Worm (Caenorhabditis elegans) whole organism, L1 larva: ENCODE results near the gene cdo-1.
A peak's percentile ranks its signal among the peaks of the same experiment; 100 is the strongest.

Experiments
- C04F5.9 ChIP-seq: sonication (generic microtip); optimal IDR thresholded peaks from 2 replicates; lab custom pipeline; 2016; ENCODE audit warnings: missing genetic modification characterization, missing compliant biosample characterization
- blmp-1 ChIP-seq: fragments of 150-350 bp; optimal IDR thresholded peaks from 2 replicates; lab custom pipeline; 2014; ENCODE audit warnings: missing biosample characterization, missing genetic modification characterization
- efl-1 ChIP-seq, 4 experiments: fragments of 150-350 bp; optimal IDR thresholded peaks in 3 of 4; peaks in 1 of 4; 1 replicate in 1 of 4; 2 replicates in 3 of 4; lab custom pipeline; 2014; ENCODE audit warnings: missing biosample characterization in 2 of 4, missing genetic modification characterization in 2 of 4, missing genetic modification reagents in 2 of 4
- efl-3 ChIP-seq: fragments of 200-800 bp; sonication (Bioruptor generic); optimal IDR thresholded peaks from 2 replicates; lab custom pipeline; 2018; ENCODE audit warnings: mild to moderate bottlenecking, missing genetic modification characterization, missing compliant biosample characterization
- elt-2 ChIP-seq: sonication (generic microtip); optimal IDR thresholded peaks from 2 replicates; lab custom pipeline; 2016; ENCODE audit warnings: missing genetic modification characterization, mild to moderate bottlenecking, inconsistent platforms, missing compliant biosample characterization, missing genetic modification reagents
- ets-5 ChIP-seq: fragments of 200-800 bp; sonication (Bioruptor generic); IDR thresholded peaks from 2 replicates; pipeline ENCODE4 v1.3.6; 2022; ENCODE audit warnings: missing genetic modification characterization, missing compliant biosample characterization
- fkh-4 ChIP-seq: sonication (generic microtip); optimal IDR thresholded peaks from 2 replicates; lab custom pipeline; 2016; ENCODE audit warnings: missing compliant biosample characterization, missing genetic modification characterization, borderline replicate concordance
- jun-1 ChIP-seq: fragments of 150-350 bp; optimal IDR thresholded peaks from 2 replicates; lab custom pipeline; 2014; ENCODE audit warnings: missing biosample characterization, missing genetic modification reagents, missing genetic modification characterization
- mdl-1 ChIP-seq, 2 experiments: fragments of 150-350 bp; optimal IDR thresholded peaks; 2 replicates each; lab custom pipeline; 2014 to 2017; ENCODE audit warnings: missing biosample characterization in 2 of 2, missing genetic modification characterization in 2 of 2, inconsistent platforms in 1 of 2
- nhr-237 ChIP-seq: fragments of 150-350 bp; optimal IDR thresholded peaks from 2 replicates; lab custom pipeline; 2014; ENCODE audit warnings: missing biosample characterization, missing genetic modification characterization
- nhr-90 ChIP-seq: sonication (generic microtip); optimal IDR thresholded peaks from 2 replicates; lab custom pipeline; 2016; ENCODE audit warnings: mild to moderate bottlenecking, missing genetic modification characterization, missing compliant biosample characterization; ENCODE audit not compliant: poor library complexity
- snpc-4 ChIP-seq: fragments of 150-350 bp; optimal IDR thresholded peaks from 2 replicates; lab custom pipeline; 2014; ENCODE audit warnings: missing biosample characterization, missing genetic modification characterization
- snu-23 ChIP-seq: sonication (generic microtip); optimal IDR thresholded peaks from 2 replicates; lab custom pipeline; 2016; ENCODE audit warnings: missing genetic modification characterization, missing compliant biosample characterization
- sptf-1 ChIP-seq: fragments of 150-350 bp; optimal IDR thresholded peaks from 2 replicates; lab custom pipeline; 2014; ENCODE audit warnings: missing biosample characterization, missing genetic modification characterization
- sup-37 ChIP-seq: fragments of 200-800 bp; sonication (Bioruptor generic); optimal IDR thresholded peaks from 2 replicates; lab custom pipeline; 2018; ENCODE audit warnings: mild to moderate bottlenecking, missing genetic modification characterization, missing compliant biosample characterization
- unc-30 ChIP-seq: sonication (generic microtip); optimal IDR thresholded peaks from 2 replicates; lab custom pipeline; 2017; ENCODE audit warnings: missing biosample characterization, missing genetic modification characterization
- ztf-11 ChIP-seq, 2 experiments: sonication (generic microtip); optimal IDR thresholded peaks; 2 replicates each; lab custom pipeline; 2016 to 2017; ENCODE audit warnings: missing genetic modification characterization in 2 of 2, missing biosample characterization in 1 of 2, missing compliant biosample characterization in 1 of 2

The cdo-1 gene

DNA sequence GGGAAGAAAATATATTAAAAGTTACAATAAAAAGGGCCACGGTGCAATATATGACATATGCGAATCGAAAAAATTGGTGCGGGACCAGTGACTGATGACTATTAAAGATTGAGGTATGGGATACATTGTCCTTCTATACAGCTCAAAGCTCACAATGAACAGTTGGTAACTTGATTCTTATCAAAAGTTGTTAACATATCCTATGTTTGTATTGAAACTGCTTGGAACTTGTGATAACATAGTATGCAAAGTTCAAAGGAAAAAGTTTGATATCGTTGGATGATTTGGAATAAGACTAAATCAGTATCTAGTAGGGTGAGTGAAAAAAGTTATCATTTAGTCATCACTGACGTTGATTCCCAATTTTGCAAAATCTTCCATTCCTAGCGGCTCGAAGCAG lies 45.4 kb downstream of the cdo-1 start:
- TF ChIP-seq nhr-90 (no peak), nhr-237 (tag; lab: Kevin White, UChicago) (no peak), jun-1 (no peak), snpc-4 (tag; lab: Kevin White, UChicago) (no peak), snu-23 (no peak), efl-3 (no peak), unc-30 (tag; lab: Kevin White, UChicago) (no peak), C04F5.9 (no peak), sup-37 (no peak)

DNA sequence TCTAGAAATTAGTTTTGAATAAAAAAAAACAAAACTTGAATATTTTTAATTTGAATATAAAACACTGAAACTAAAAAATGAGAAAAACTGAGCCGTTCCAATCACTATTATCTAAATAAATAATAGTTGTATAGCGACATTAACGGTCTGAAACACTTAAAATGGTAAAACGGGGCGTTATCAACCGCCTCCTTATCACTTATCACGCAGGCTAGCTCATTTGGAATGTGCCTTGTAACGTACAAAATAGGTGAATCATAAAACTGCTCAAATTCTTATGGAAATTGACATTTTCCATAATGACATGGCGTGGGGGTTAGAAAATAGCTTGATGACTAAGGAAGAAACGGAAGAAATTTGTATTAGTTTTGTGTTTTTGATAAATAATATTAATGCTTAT lies 47.4 kb downstream of the cdo-1 start, which contains the start of gene ifd-2:
Gene ifd-2, minus strand, starts transcription at position 1 of the 400 bp plus-strand sequence.
- TF ChIP-seq elt-2 (tag; lab: Kevin White, UChicago) (peak; percentile 51), efl-1 (optimal IDR thresholded peaks at IDR 0.05; lab: Kevin White, UChicago) (no peak), efl-1 (GFP tag; optimal IDR thresholded peaks at IDR 0.05 in 1 of 2; lab: Kevin White, UChicago) (peak in 1 of 2 experiments; percentile 7), blmp-1 (tag; lab: Kevin White, UChicago) (no peak)

DNA sequence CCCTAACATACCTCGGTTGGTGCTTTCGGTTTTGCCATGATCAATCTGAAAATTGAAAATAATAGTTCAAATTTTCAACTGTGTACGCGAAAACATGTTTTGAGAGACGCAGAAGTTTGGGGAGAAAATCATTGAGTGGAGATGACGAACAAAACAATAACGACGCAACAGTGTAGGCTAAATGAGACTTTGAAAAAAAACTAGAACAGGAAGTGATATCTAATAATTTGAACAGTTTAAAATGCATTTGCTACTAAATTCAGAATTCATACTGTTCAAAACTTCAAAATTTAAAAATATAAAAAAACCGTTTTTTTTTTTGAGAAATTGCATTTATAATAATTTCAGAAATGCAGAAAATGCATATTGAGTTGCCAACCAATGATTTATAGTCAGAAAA lies 50.3 kb downstream of the cdo-1 start, which contains the start of gene F25E2.3:
Gene F25E2.3, minus strand, starts transcription at position 101 of the 400 bp plus-strand sequence.
- TF ChIP-seq fkh-4 (tag; lab: Kevin White, UChicago) (no peak), sup-37 (no peak), ets-5 (GFP tag; lab: Robert Waterston, UW) (no peak), ztf-11 (tag; optimal IDR thresholded peaks at IDR 0.05; lab: Kevin White, UChicago) (no peak), mdl-1 (tag; optimal IDR thresholded peaks at IDR 0.05; lab: Kevin White, UChicago) (no peak), sptf-1 (tag; lab: Kevin White, UChicago) (no peak)
- TF ChIP-seq, all 84 proteins: peak for 0
